Fruit fly (Drosophila melanogaster) whole organism, embryonic: ENCODE data around the gene Irbp.

Source experiments
- CG10274 ChIP-seq: fragments of 200-800 bp; sonication (Bioruptor generic); optimal IDR thresholded peaks from 3 replicates; lab custom pipeline; 2017; ENCODE audit warnings: missing biosample characterization, mild to moderate bottlenecking, missing genetic modification characterization
- CG17328 ChIP-seq: fragments of 200-800 bp; sonication (Bioruptor generic); IDR thresholded peaks from 2 replicates; pipeline ENCODE4 v1.3.6; 2022; ENCODE audit warnings: missing biosample characterization, missing genetic modification characterization
- CG17361 ChIP-seq: fragments of 200-800 bp; sonication (Bioruptor generic); IDR thresholded peaks from 3 replicates; pipeline ENCODE4 v1.3.6; 2022; ENCODE audit warnings: missing biosample characterization, missing genetic modification characterization
- CG1792 ChIP-seq: fragments of 200-800 bp; sonication (Bioruptor generic); optimal IDR thresholded peaks from 2 replicates; lab custom pipeline; 2016; ENCODE audit warnings: missing biosample characterization, missing genetic modification characterization
- CG18599 ChIP-seq: fragments of 200-800 bp; sonication (Bioruptor generic); optimal IDR thresholded peaks from 3 replicates; lab custom pipeline; 2017; ENCODE audit warnings: missing biosample characterization, missing genetic modification characterization, mild to moderate bottlenecking, moderate library complexity, missing genetic modification reagents
- CG2202 ChIP-seq: fragments of 200-800 bp; sonication (Bioruptor generic); optimal IDR thresholded peaks from 2 replicates; lab custom pipeline; 2018; ENCODE audit warnings: missing biosample characterization, mild to moderate bottlenecking, missing genetic modification characterization
- CG30403 ChIP-seq: fragments of 200-800 bp; sonication (Bioruptor generic); optimal IDR thresholded peaks from 3 replicates; lab custom pipeline; 2016; ENCODE audit warnings: missing biosample characterization, missing genetic modification characterization
- CG3163 ChIP-seq: fragments of 200-800 bp; sonication (Bioruptor generic); optimal IDR thresholded peaks from 3 replicates; lab custom pipeline; 2016; ENCODE audit warnings: missing biosample characterization, missing genetic modification characterization
- CG34376 ChIP-seq: fragments of 200-800 bp; sonication (Bioruptor generic); optimal IDR thresholded peaks from 2 replicates; lab custom pipeline; 2018; ENCODE audit warnings: missing biosample characterization, mild to moderate bottlenecking, missing genetic modification characterization
- CG42726 ChIP-seq: fragments of 200-800 bp; sonication (Bioruptor generic); IDR thresholded peaks from 2 replicates; pipeline ENCODE4 v1.3.6; 2022; ENCODE audit warnings: missing biosample characterization, missing genetic modification characterization; ENCODE audit not compliant: partially characterized antibody
- CG6689 ChIP-seq: fragments of 200-800 bp; sonication (Bioruptor generic); IDR thresholded peaks from 2 replicates; pipeline ENCODE4 v1.3.6; 2022; ENCODE audit warnings: missing biosample characterization, missing genetic modification characterization
- CG6813 ChIP-seq: fragments of 200-800 bp; sonication (Bioruptor generic); optimal IDR thresholded peaks from 2 replicates; lab custom pipeline; 2017; ENCODE audit warnings: missing biosample characterization, missing genetic modification characterization, mild to moderate bottlenecking, moderate library complexity, missing genetic modification reagents
- CG8388 ChIP-seq: fragments of 200-800 bp; sonication (Bioruptor generic); optimal IDR thresholded peaks from 2 replicates; lab custom pipeline; 2019; ENCODE audit warnings: missing biosample characterization, mild to moderate bottlenecking, missing genetic modification characterization, moderate library complexity
- CG8944 ChIP-seq: fragments of 200-800 bp; sonication (Bioruptor generic); optimal IDR thresholded peaks from 3 replicates; lab custom pipeline; 2016; ENCODE audit warnings: missing biosample characterization, missing genetic modification characterization
- CG9727 ChIP-seq: fragments of 200-800 bp; sonication (Bioruptor generic); optimal IDR thresholded peaks from 3 replicates; lab custom pipeline; 2017; ENCODE audit warnings: missing biosample characterization, mild to moderate bottlenecking, missing genetic modification characterization
- CTCF ChIP-seq: fragments of 200-800 bp; sonication (Bioruptor generic); optimal IDR thresholded peaks from 2 replicates; lab custom pipeline; 2017; ENCODE audit warnings: missing biosample characterization, mild to moderate bottlenecking, missing genetic modification characterization, moderate library complexity
- Dip2 ChIP-seq: fragments of 200-800 bp; sonication (Bioruptor generic); IDR thresholded peaks from 2 replicates; pipeline ENCODE4 v1.3.6; 2022; ENCODE audit warnings: missing biosample characterization, missing genetic modification characterization
- Ets65A ChIP-seq: fragments of 200-800 bp; sonication (Bioruptor generic); peaks from one replicate; lab custom pipeline; 2016; ENCODE audit warnings: missing biosample characterization, missing genetic modification characterization
- Ets97D ChIP-seq: fragments of 200-800 bp; sonication (Bioruptor generic); optimal IDR thresholded peaks from 3 replicates; lab custom pipeline; 2016; ENCODE audit warnings: missing biosample characterization, missing genetic modification characterization
- Hr3 ChIP-seq: fragments of 200-800 bp; sonication (Bioruptor generic); optimal IDR thresholded peaks from 3 replicates; lab custom pipeline; 2016; ENCODE audit warnings: missing biosample characterization, missing genetic modification characterization
- Hr51 ChIP-seq, 2 experiments: fragments of 200-800 bp; sonication (Bioruptor generic); optimal IDR thresholded peaks; 2 replicates in 1 of 2; 3 replicates in 1 of 2; lab custom pipeline; 2016 to 2018; ENCODE audit warnings: missing biosample characterization in 2 of 2, missing genetic modification characterization in 2 of 2, mild to moderate bottlenecking in 1 of 2, moderate library complexity in 1 of 2
- Hsf ChIP-seq: fragments of 200-800 bp; sonication (Bioruptor generic); optimal IDR thresholded peaks from 3 replicates; lab custom pipeline; 2016; ENCODE audit warnings: missing biosample characterization, missing genetic modification characterization
- Oaz ChIP-seq: fragments of 200-800 bp; sonication (Bioruptor generic); IDR thresholded peaks from 2 replicates; pipeline ENCODE4 v1.3.6; 2022; ENCODE audit warnings: missing biosample characterization, missing genetic modification characterization
- Poxn ChIP-seq: fragments of 200-800 bp; sonication (Bioruptor generic); IDR thresholded peaks from 2 replicates; pipeline ENCODE4 v1.3.6; 2022; ENCODE audit warnings: missing biosample characterization, missing genetic modification characterization
- Sin3A ChIP-seq: fragments of >200 bp; optimal IDR thresholded peaks from 2 replicates; lab custom pipeline; 2018
- Sry-β ChIP-seq: fragments of 200-800 bp; sonication (Bioruptor generic); optimal IDR thresholded peaks from 2 replicates; lab custom pipeline; 2018; ENCODE audit warnings: missing biosample characterization, mild to moderate bottlenecking, missing genetic modification characterization, moderate library complexity
- Tbp ChIP-seq: fragments of >200 bp; optimal IDR thresholded peaks from 2 replicates; lab custom pipeline; 2018; ENCODE audit warnings: missing biosample characterization, missing genetic modification characterization
- Usf ChIP-seq: fragments of 200-800 bp; sonication (Bioruptor generic); optimal IDR thresholded peaks from 2 replicates; lab custom pipeline; 2017; ENCODE audit warnings: missing genotype, missing biosample characterization, missing genetic modification characterization
- Vsx1 ChIP-seq: fragments of 200-800 bp; sonication (Bioruptor generic); optimal IDR thresholded peaks from 2 replicates; lab custom pipeline; 2017; ENCODE audit warnings: missing biosample characterization, mild to moderate bottlenecking, missing genetic modification characterization, missing genetic modification reagents
- bbx ChIP-seq: fragments of 200-800 bp; sonication (Bioruptor generic); IDR thresholded peaks from 2 replicates; pipeline ENCODE4 v1.3.6; 2022; ENCODE audit warnings: missing biosample characterization, missing genetic modification characterization; ENCODE audit not compliant: partially characterized antibody
- bowl ChIP-seq: fragments of 200-800 bp; sonication (Bioruptor generic); IDR thresholded peaks from 2 replicates; pipeline ENCODE4 v1.3.6; 2022; ENCODE audit warnings: missing biosample characterization, missing genetic modification characterization
- chif ChIP-seq, 2 experiments: fragments of 200-800 bp; sonication (Bioruptor generic); optimal IDR thresholded peaks; 3 replicates each; lab custom pipeline; 2016; ENCODE audit warnings: missing biosample characterization in 2 of 2, missing genetic modification characterization in 2 of 2
- dimm ChIP-seq: fragments of 200-800 bp; sonication (Bioruptor generic); IDR thresholded peaks from 2 replicates; pipeline ENCODE4 v1.3.6; 2022; ENCODE audit warnings: missing biosample characterization, missing genetic modification characterization
- fd3F ChIP-seq: fragments of 200-800 bp; sonication (Bioruptor generic); optimal IDR thresholded peaks from 2 replicates; lab custom pipeline; 2018; ENCODE audit warnings: missing biosample characterization, mild to moderate bottlenecking, missing genetic modification characterization, moderate library complexity
- fd64A ChIP-seq: fragments of 200-800 bp; sonication (Bioruptor generic); optimal IDR thresholded peaks from 3 replicates; lab custom pipeline; 2018; ENCODE audit warnings: missing biosample characterization, mild to moderate bottlenecking, missing genetic modification characterization
- gem ChIP-seq: fragments of 200-800 bp; sonication (Bioruptor generic); optimal IDR thresholded peaks from 2 replicates; lab custom pipeline; 2019; ENCODE audit warnings: missing biosample characterization, mild to moderate bottlenecking, missing genetic modification characterization, moderate library complexity
- ham ChIP-seq: fragments of 200-800 bp; sonication (Bioruptor generic); IDR thresholded peaks from 2 replicates; pipeline ENCODE4 v1.3.6; 2022; ENCODE audit warnings: missing biosample characterization, missing genetic modification characterization
- hbn ChIP-seq: fragments of 200-800 bp; sonication (Bioruptor generic); IDR thresholded peaks from 2 replicates; pipeline ENCODE4 v1.3.6; 2022; ENCODE audit warnings: missing biosample characterization, missing genetic modification characterization; ENCODE audit not compliant: partially characterized antibody
- insv ChIP-seq, 2 experiments: fragments of 200-800 bp; sonication (Bioruptor generic); optimal IDR thresholded peaks; 3 replicates each; lab custom pipeline; 2016 to 2018; ENCODE audit warnings: missing biosample characterization in 2 of 2, missing genetic modification characterization in 2 of 2
- luna ChIP-seq: fragments of 200-800 bp; sonication (Bioruptor generic); optimal IDR thresholded peaks from 2 replicates; lab custom pipeline; 2016; ENCODE audit warnings: missing biosample characterization, missing genetic modification characterization
- mirr ChIP-seq: fragments of 200-800 bp; sonication (Bioruptor generic); optimal IDR thresholded peaks from 3 replicates; lab custom pipeline; 2018; ENCODE audit warnings: missing biosample characterization, mild to moderate bottlenecking, missing genetic modification characterization
- org-1 ChIP-seq: fragments of 200-800 bp; sonication (Bioruptor generic); optimal IDR thresholded peaks from 2 replicates; lab custom pipeline; 2017; ENCODE audit warnings: missing biosample characterization, missing genetic modification characterization
- pros ChIP-seq: fragments of 200-800 bp; sonication (Bioruptor generic); optimal IDR thresholded peaks from 3 replicates; lab custom pipeline; 2019; ENCODE audit warnings: missing biosample characterization, mild to moderate bottlenecking, missing genetic modification characterization, moderate library complexity
- psq ChIP-seq: fragments of 200-800 bp; sonication (Bioruptor generic); optimal IDR thresholded peaks from 2 replicates; lab custom pipeline; 2017; ENCODE audit warnings: missing biosample characterization, missing genetic modification characterization
- pum ChIP-seq: fragments of 200-800 bp; sonication (Bioruptor generic); optimal IDR thresholded peaks from 2 replicates; lab custom pipeline; 2016; ENCODE audit warnings: missing biosample characterization, missing genetic modification characterization
- run ChIP-seq: fragments of 200-800 bp; sonication (Bioruptor generic); optimal IDR thresholded peaks from 3 replicates; lab custom pipeline; 2018; ENCODE audit warnings: missing biosample characterization, mild to moderate bottlenecking, missing genetic modification characterization
- sens-2 ChIP-seq: fragments of 200-800 bp; sonication (Bioruptor generic); IDR thresholded peaks from 2 replicates; pipeline ENCODE4 v1.3.6; 2022; ENCODE audit warnings: missing biosample characterization, missing genetic modification characterization
- sqz ChIP-seq: fragments of 200-800 bp; sonication (Bioruptor generic); optimal IDR thresholded peaks from 3 replicates; lab custom pipeline; 2018; ENCODE audit warnings: missing biosample characterization, mild to moderate bottlenecking, missing genetic modification characterization
- tll ChIP-seq, 2 experiments: fragments of 200-800 bp in 1 of 2; fragments of >200 bp in 1 of 2; sonication (Bioruptor generic) in 1 of 2; optimal IDR thresholded peaks; 2 replicates each; lab custom pipeline; 2017 to 2019; ENCODE audit warnings: missing biosample characterization in 2 of 2, missing genetic modification characterization in 2 of 2, mild to moderate bottlenecking in 1 of 2, moderate library complexity in 1 of 2
- unpg ChIP-seq: fragments of 200-800 bp; sonication (Bioruptor generic); optimal IDR thresholded peaks from 3 replicates; lab custom pipeline; 2018; ENCODE audit warnings: missing biosample characterization, mild to moderate bottlenecking, missing genetic modification characterization, moderate library complexity
- zfh1 ChIP-seq: fragments of 200-800 bp; sonication (Bioruptor generic); IDR thresholded peaks from 3 replicates; pipeline ENCODE4 v1.3.6; 2022; ENCODE audit warnings: missing biosample characterization, missing genetic modification characterization

Gene Irbp

DNA sequence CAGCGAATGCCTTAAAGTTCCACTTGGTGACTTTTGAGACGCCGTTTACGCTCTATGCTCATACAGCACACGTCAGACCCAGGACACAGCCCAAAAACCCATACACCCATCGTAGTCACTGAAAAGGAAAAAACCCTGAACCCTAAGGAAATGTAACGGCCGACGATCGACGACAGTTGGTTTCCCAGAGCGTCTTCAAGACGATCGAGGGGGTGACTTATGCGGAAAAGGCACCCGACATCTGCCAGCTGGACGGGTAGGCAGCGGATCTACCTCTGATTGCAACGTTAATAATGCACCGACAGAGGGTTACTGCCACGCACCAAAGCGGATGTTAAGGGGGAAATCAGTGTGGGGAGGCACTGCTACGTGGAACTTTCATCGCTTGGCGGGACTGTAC, 43.5 kb upstream of the Irbp start:
- TF ChIP-seq Tbp (GFP tag; lab: Kevin White, UChicago) (no peak), pros (peak; percentile 98)

dm6 chr3R:11368766-11369165, 41.1 kb upstream of the Irbp start:
- no peak for TF ChIP-seq CG10274 (GFP tag; lab: Kevin White, UChicago)
- no peak for TF ChIP-seq dimm
- no peak for TF ChIP-seq Ets97D (GFP tag; lab: Kevin White, UChicago)
- TF ChIP-seq sens-2 (GFP tag; lab: Robert Waterston, UW): no peak
- no peak for TF ChIP-seq Poxn (GFP tag; lab: Robert Waterston, UW)
- TF ChIP-seq CG17328 (GFP tag; lab: Robert Waterston, UW): peak; percentile 32
- TF ChIP-seq Vsx1 (GFP tag; lab: Kevin White, UChicago): no peak
- TF ChIP-seq Oaz (GFP tag; lab: Robert Waterston, UW): no peak
- no peak for TF ChIP-seq insv (GFP tag; optimal IDR thresholded peaks at IDR 0.05; lab: Kevin White, UChicago)
- no peak for TF ChIP-seq tll (GFP tag; optimal IDR thresholded peaks at IDR 0.05; lab: Kevin White, UChicago)
- no peak for TF ChIP-seq mirr (GFP tag; lab: Kevin White, UChicago)
- TF ChIP-seq CG30403 (GFP tag; lab: Kevin White, UChicago): peak; percentile 47
- no peak for TF ChIP-seq bbx (GFP tag; lab: Robert Waterston, UW)
- peak; percentile 42 for TF ChIP-seq CG6813 (GFP tag; lab: Kevin White, UChicago)
- peak; percentile 26 for TF ChIP-seq Usf (GFP tag; lab: Kevin White, UChicago)
- peak; percentile 26 for TF ChIP-seq CG2202
- no peak for TF ChIP-seq ham
- no peak for TF ChIP-seq CG34376 (GFP tag; lab: Kevin White, UChicago)
- peak; percentile 1 for TF ChIP-seq CG18599 (GFP tag; lab: Kevin White, UChicago)
- no peak for TF ChIP-seq gem (tag; lab: Kevin White, UChicago)
- peak; percentile 45 for TF ChIP-seq Hsf (GFP tag; lab: Kevin White, UChicago)
- TF ChIP-seq org-1 (GFP tag; lab: Kevin White, UChicago): peak; percentile 5
- no peak for TF ChIP-seq CG42726
- peak; percentile 83 for TF ChIP-seq Ets65A (GFP tag; lab: Kevin White, UChicago)
- TF ChIP-seq chif (GFP tag; optimal IDR thresholded peaks at IDR 0.05; lab: Kevin White, UChicago): peak in 1 of 2 experiments; percentile 72
- no peak for TF ChIP-seq luna (GFP tag; lab: Kevin White, UChicago)
- TF ChIP-seq fd64A: no peak
- no peak for TF ChIP-seq hbn
- no peak for TF ChIP-seq fd3F (GFP tag; lab: Kevin White, UChicago)
- TF ChIP-seq bowl (GFP tag; lab: Robert Waterston, UW): no peak
- peak; percentile 52; the same call in 1 of the 2 replicates for TF ChIP-seq CG6689 (GFP tag; lab: Robert Waterston, UW)
- TF ChIP-seq psq: no peak
- TF ChIP-seq CTCF: no peak
- TF ChIP-seq CG9727 (GFP tag; lab: Kevin White, UChicago): peak; percentile 90
- peak; percentile 11 for TF ChIP-seq Hr3 (GFP tag; lab: Kevin White, UChicago)
- no peak for TF ChIP-seq Dip2 (GFP tag; lab: Robert Waterston, UW)
- no peak for TF ChIP-seq Sin3A (lab: Kevin White, UChicago)
- TF ChIP-seq zfh1: peak; percentile 72
- TF ChIP-seq run (tag; lab: Kevin White, UChicago): no peak
- no peak for TF ChIP-seq Hr51 (GFP tag; optimal IDR thresholded peaks at IDR 0.05; lab: Kevin White, UChicago)
- TF ChIP-seq unpg (GFP tag; lab: Kevin White, UChicago): no peak
- TF ChIP-seq pum (GFP tag; lab: Kevin White, UChicago): peak; percentile 48
- TF ChIP-seq sqz (GFP tag; lab: Kevin White, UChicago): no peak
- TF ChIP-seq CG8388 (GFP tag; lab: Kevin White, UChicago): peak; percentile 59
- no peak for TF ChIP-seq CG8944 (GFP tag; lab: Kevin White, UChicago)
- no peak for TF ChIP-seq Sry-β (GFP tag; lab: Kevin White, UChicago)
- TF ChIP-seq CG1792: no peak
- no peak for TF ChIP-seq CG3163 (GFP tag; lab: Kevin White, UChicago)
- peak; percentile 83 for TF ChIP-seq CG17361 (GFP tag; lab: Robert Waterston, UW)
